Worm (Caenorhabditis elegans) whole organism, L3 larva: ENCODE results near the gene rfp-1.

Experiments used
- R02D3.7 ChIP-seq: fragments of 150-350 bp; optimal IDR thresholded peaks from 2 replicates; lab custom pipeline; 2014; ENCODE audit warnings: missing biosample characterization, missing genetic modification characterization
- ZK546.5 ChIP-seq: sonication (generic microtip); optimal IDR thresholded peaks from 2 replicates; lab custom pipeline; 2017; ENCODE audit warnings: missing biosample characterization, missing genetic modification characterization
- ama-1 ChIP-seq: fragments of 150-350 bp; optimal IDR thresholded peaks from 2 replicates; lab custom pipeline; 2018
- ceh-16 ChIP-seq: sonication (generic microtip); optimal IDR thresholded peaks from 2 replicates; lab custom pipeline; 2017; ENCODE audit warnings: missing biosample characterization, missing genetic modification characterization
- ceh-28 ChIP-seq: fragments of 150-350 bp; optimal IDR thresholded peaks from 2 replicates; lab custom pipeline; 2014; ENCODE audit warnings: missing biosample characterization, missing genetic modification reagents, missing genetic modification characterization
- ceh-9 ChIP-seq: sonication (generic microtip); optimal IDR thresholded peaks from 2 replicates; lab custom pipeline; 2018; ENCODE audit warnings: missing biosample characterization, missing genetic modification characterization
- daf-12 ChIP-seq: fragments of 150-350 bp; optimal IDR thresholded peaks from 2 replicates; lab custom pipeline; 2014; ENCODE audit warnings: missing biosample characterization, missing genetic modification reagents, missing genetic modification characterization
- egl-27 ChIP-seq: sonication (generic microtip); optimal IDR thresholded peaks from 4 replicates; lab custom pipeline; 2017; ENCODE audit warnings: missing biosample characterization, missing genetic modification reagents, missing genetic modification characterization
- egl-5 ChIP-seq: fragments of 150-350 bp; optimal IDR thresholded peaks from 2 replicates; lab custom pipeline; 2017; ENCODE audit warnings: missing biosample characterization, missing genetic modification reagents, missing genetic modification characterization, inconsistent platforms
- elt-1 ChIP-seq: fragments of 150-350 bp; optimal IDR thresholded peaks from 2 replicates; lab custom pipeline; 2014; ENCODE audit warnings: missing biosample characterization, missing genetic modification characterization
- elt-2 ChIP-seq: sonication (generic microtip); optimal IDR thresholded peaks from 2 replicates; lab custom pipeline; 2016; ENCODE audit warnings: missing genetic modification reagents, mild to moderate bottlenecking, missing genetic modification characterization, missing compliant biosample characterization
- eor-1 ChIP-seq, 2 experiments: fragments of 150-350 bp; optimal IDR thresholded peaks; 2 replicates each; lab custom pipeline; 2014 to 2018; ENCODE audit warnings: missing biosample characterization in 2 of 2, missing genetic modification characterization in 2 of 2
- fkh-10 ChIP-seq: sonication (generic microtip); optimal IDR thresholded peaks from 2 replicates; lab custom pipeline; 2017; ENCODE audit warnings: missing biosample characterization, missing genetic modification reagents, missing genetic modification characterization
- fkh-2 ChIP-seq: fragments of 150-350 bp; optimal IDR thresholded peaks from 2 replicates; lab custom pipeline; 2014; ENCODE audit warnings: missing biosample characterization, missing genetic modification reagents, missing genetic modification characterization
- fos-1 ChIP-seq: fragments of 150-350 bp; optimal IDR thresholded peaks from 2 replicates; lab custom pipeline; 2014; ENCODE audit warnings: missing biosample characterization, missing genetic modification characterization
- hmg-11 ChIP-seq: sonication (generic microtip); optimal IDR thresholded peaks from 2 replicates; lab custom pipeline; 2016; ENCODE audit warnings: missing genetic modification characterization, missing compliant biosample characterization
- jun-1 ChIP-seq: fragments of 150-350 bp; optimal IDR thresholded peaks from 2 replicates; lab custom pipeline; 2014; ENCODE audit warnings: missing biosample characterization, missing genetic modification reagents, missing genetic modification characterization
- lin-15B ChIP-seq: fragments of 150-350 bp; optimal IDR thresholded peaks from 2 replicates; lab custom pipeline; 2014; ENCODE audit warnings: missing biosample characterization, missing genetic modification characterization
- lin-39 ChIP-seq: fragments of 150-350 bp; optimal IDR thresholded peaks from 2 replicates; lab custom pipeline; 2018; ENCODE audit warnings: missing biosample characterization, missing genetic modification reagents, missing genetic modification characterization
- lsy-12 ChIP-seq: sonication (generic microtip); optimal IDR thresholded peaks from 2 replicates; lab custom pipeline; 2016; ENCODE audit warnings: mild to moderate bottlenecking, missing genetic modification characterization, missing compliant biosample characterization
- mml-1 ChIP-seq: fragments of 150-350 bp; sonication (generic microtip); optimal IDR thresholded peaks from 3 replicates; lab custom pipeline; 2014; ENCODE audit warnings: missing biosample characterization, missing genetic modification characterization
- nfya-1 ChIP-seq: sonication (generic microtip); optimal IDR thresholded peaks from 2 replicates; lab custom pipeline; 2017; ENCODE audit warnings: missing genetic modification characterization, mild to moderate bottlenecking, missing compliant biosample characterization, antibody characterized with exemption, moderate library complexity; ENCODE audit not compliant: insufficient read depth
- nhr-11 ChIP-seq: fragments of 150-350 bp; optimal IDR thresholded peaks from 2 replicates; lab custom pipeline; 2014; ENCODE audit warnings: missing biosample characterization, missing genetic modification characterization
- nhr-12 ChIP-seq: fragments of 150-350 bp; optimal IDR thresholded peaks from 2 replicates; lab custom pipeline; 2014; ENCODE audit warnings: missing biosample characterization, missing genetic modification characterization
- nhr-23 ChIP-seq: fragments of 150-350 bp; optimal IDR thresholded peaks from 2 replicates; lab custom pipeline; 2014; ENCODE audit warnings: missing biosample characterization, missing genetic modification reagents, missing genetic modification characterization
- nhr-25 ChIP-seq: sonication (generic microtip); optimal IDR thresholded peaks from 2 replicates; lab custom pipeline; 2017; ENCODE audit warnings: missing biosample characterization, missing genetic modification characterization
- nhr-28 ChIP-seq: fragments of 150-350 bp; optimal IDR thresholded peaks from 2 replicates; lab custom pipeline; 2014; ENCODE audit warnings: missing biosample characterization, missing genetic modification characterization
- nhr-43 ChIP-seq: sonication (generic microtip); optimal IDR thresholded peaks from 2 replicates; lab custom pipeline; 2016; ENCODE audit warnings: mild to moderate bottlenecking, missing genetic modification characterization, missing compliant biosample characterization; ENCODE audit not compliant: poor library complexity, severe bottlenecking
- nhr-67 ChIP-seq: fragments of 150-350 bp; optimal IDR thresholded peaks from 2 replicates; lab custom pipeline; 2014; ENCODE audit warnings: missing biosample characterization, missing genetic modification characterization
- nhr-76 ChIP-seq: fragments of 150-350 bp; sonication (generic microtip); optimal IDR thresholded peaks from 5 replicates; lab custom pipeline; 2014; ENCODE audit warnings: missing biosample characterization, missing genetic modification characterization
- nhr-77 ChIP-seq: fragments of 150-350 bp; optimal IDR thresholded peaks from 2 replicates; lab custom pipeline; 2014; ENCODE audit warnings: missing biosample characterization, missing genetic modification characterization
- pha-4 ChIP-seq: fragments of 150-350 bp; optimal IDR thresholded peaks from 2 replicates; lab custom pipeline; 2014; ENCODE audit warnings: missing biosample characterization, missing genetic modification reagents, missing genetic modification characterization
- pqm-1 ChIP-seq: fragments of 150-350 bp; optimal IDR thresholded peaks from 2 replicates; lab custom pipeline; 2017; ENCODE audit warnings: missing biosample characterization, missing genetic modification characterization, inconsistent platforms
- skn-1 ChIP-seq: fragments of 150-350 bp; optimal IDR thresholded peaks from 2 replicates; lab custom pipeline; 2014; ENCODE audit warnings: missing biosample characterization, missing genetic modification characterization
- snpc-4 ChIP-seq: fragments of 150-350 bp; optimal IDR thresholded peaks from 2 replicates; lab custom pipeline; 2014; ENCODE audit warnings: missing biosample characterization, missing genetic modification characterization
- tbx-2 ChIP-seq: sonication (generic microtip); optimal IDR thresholded peaks from 2 replicates; lab custom pipeline; 2016; ENCODE audit warnings: mild to moderate bottlenecking, missing genetic modification characterization, missing compliant biosample characterization
- unc-62 ChIP-seq: fragments of 150-350 bp; sonication (generic microtip); optimal IDR thresholded peaks from 4 replicates; lab custom pipeline; 2014; ENCODE audit warnings: missing biosample characterization, missing genetic modification reagents, missing genetic modification characterization
- zag-1 ChIP-seq: fragments of 150-350 bp; optimal IDR thresholded peaks from 2 replicates; lab custom pipeline; 2014; ENCODE audit warnings: missing biosample characterization, missing genetic modification characterization
- ztf-11 ChIP-seq: fragments of 150-350 bp; optimal IDR thresholded peaks from 2 replicates; lab custom pipeline; 2014; ENCODE audit warnings: missing biosample characterization, missing genetic modification characterization
- ztf-4 ChIP-seq: fragments of 150-350 bp; optimal IDR thresholded peaks from 2 replicates; lab custom pipeline; 2014; ENCODE audit warnings: missing biosample characterization, missing genetic modification characterization

The rfp-1 gene

ce11 chrIII:8318488-8318887 is 39.9 kb upstream of the rfp-1 start, which contains the start of gene sas-4:
Gene sas-4, minus strand, starts transcription at chrIII:8318588.
- TF ChIP-seq elt-1 (tag; lab: Kevin White, UChicago): no peak
- no peak for TF ChIP-seq ama-1
- TF ChIP-seq nhr-28: no peak
- TF ChIP-seq fkh-10 (GFP tag; lab: Kevin White, UChicago): no peak
- TF ChIP-seq R02D3.7 (tag; lab: Kevin White, UChicago): no peak
- TF ChIP-seq daf-12 (tag; lab: Kevin White, UChicago): no peak
- no peak for TF ChIP-seq lin-39 (tag; lab: Kevin White, UChicago)
- TF ChIP-seq jun-1 (tag; lab: Kevin White, UChicago): no peak
- no peak for TF ChIP-seq pha-4 (tag; lab: Kevin White, UChicago)
- no peak for TF ChIP-seq nhr-77
- no peak for TF ChIP-seq nhr-67 (tag; lab: Kevin White, UChicago)
- no peak for TF ChIP-seq lin-15B (tag; lab: Kevin White, UChicago)
- no peak for TF ChIP-seq eor-1 (tag; optimal IDR thresholded peaks at IDR 0.05; lab: Kevin White, UChicago)
- TF ChIP-seq fkh-2 (tag; lab: Kevin White, UChicago): no peak
- TF ChIP-seq unc-62 (GFP tag; lab: Kevin White, UChicago): no peak
- TF ChIP-seq tbx-2 (tag; lab: Kevin White, UChicago): no peak
- TF ChIP-seq ztf-11 (tag; lab: Kevin White, UChicago): no peak
- TF ChIP-seq nhr-12 (tag; lab: Kevin White, UChicago): no peak
- TF ChIP-seq ceh-16: no peak

- TF ChIP-seq elt-2 (tag; lab: Kevin White, UChicago) (peak; percentile 2), snpc-4 (peak; percentile 76), fos-1 (tag; lab: Kevin White, UChicago) (no peak), nhr-43 (tag; lab: Kevin White, UChicago) (peak; percentile 83), egl-5 (tag; lab: Kevin White, UChicago) (peak; percentile 64), pqm-1 (tag; lab: Kevin White, UChicago) (peak; percentile 2), pha-4 (tag; lab: Kevin White, UChicago) (peak; percentile 84), ztf-11 (tag; lab: Kevin White, UChicago) (no peak), nhr-25 (peak; percentile 76), elt-1 (tag; lab: Kevin White, UChicago) (no peak), R02D3.7 (tag; lab: Kevin White, UChicago) (peak; percentile 55), lin-39 (tag; lab: Kevin White, UChicago) (peak; percentile 40), hmg-11 (tag; lab: Kevin White, UChicago) (peak; percentile 61), nhr-11 (tag; lab: Kevin White, UChicago) (no peak), ZK546.5 (no peak), ceh-9 (tag; lab: Kevin White, UChicago) (no peak), mml-1 (tag; lab: Kevin White, UChicago) (no peak), ama-1 (peak; percentile 20), nhr-67 (tag; lab: Kevin White, UChicago) (no peak), egl-27 (no peak), skn-1 (tag; lab: Kevin White, UChicago) (no peak), nhr-23 (tag; lab: Kevin White, UChicago) (peak; percentile 84), lin-15B (tag; lab: Kevin White, UChicago) (peak; percentile 84), ceh-28 (tag; lab: Kevin White, UChicago) (peak; percentile 26), nfya-1 (tag; lab: Kevin White, UChicago) (peak; percentile 86), nhr-76 (tag; lab: Kevin White, UChicago) (no peak), lsy-12 (tag; lab: Kevin White, UChicago) (peak; percentile 50)
These were observed 39.3 kb upstream of the rfp-1 start, which contains the start of gene F10E9.11 for ce11 chrIII:8319100-8319499. Gene F10E9.11, minus strand, starts transcription at chrIII:8319260.

ce11 chrIII:8320183-8320582 is 38.2 kb upstream of the rfp-1 start, which contains the start of gene F10E9.10:
Gene F10E9.10, minus strand, starts transcription at chrIII:8320283.
- TF ChIP-seq ceh-9 (tag; lab: Kevin White, UChicago) (no peak), pqm-1 (tag; lab: Kevin White, UChicago) (no peak), nhr-23 (tag; lab: Kevin White, UChicago) (no peak), fkh-2 (tag; lab: Kevin White, UChicago) (no peak), ztf-4 (tag; lab: Kevin White, UChicago) (no peak), zag-1 (tag; lab: Kevin White, UChicago) (no peak)
